Worm (Caenorhabditis elegans) whole organism, midembryonic: ENCODE measurements around the gene EEED8.18.

ENCODE experiments used
- cog-1 ChIP-seq: sonication (generic microtip); optimal IDR thresholded peaks from 2 replicates; lab custom pipeline; 2016; ENCODE audit warnings: missing genetic modification characterization, missing compliant biosample characterization
- med-1 ChIP-seq: sonication (generic microtip); optimal IDR thresholded peaks from 2 replicates; lab custom pipeline; 2017; ENCODE audit warnings: missing genetic modification characterization, mild to moderate bottlenecking, missing compliant biosample characterization, antibody characterized with exemption, missing genetic modification reagents; ENCODE audit not compliant: insufficient read depth
- tab-1 ChIP-seq: fragments of 200-800 bp; sonication (Bioruptor generic); IDR thresholded peaks from 2 replicates; pipeline ENCODE4 v1.3.6; 2022; ENCODE audit warnings: missing genetic modification characterization, missing compliant biosample characterization

- TF ChIP-seq tab-1 (GFP tag; lab: Robert Waterston, UW) (no peak), med-1 (GFP tag; lab: Kevin White, UChicago) (no peak), cog-1 (tag; lab: Kevin White, UChicago) (no peak)
Observed at ce11 chrII:5374967-5375366, 37.4 kb downstream of the EEED8.18 start, which contains the start of gene algn-2.
